Fruit fly (Drosophila melanogaster) whole organism: Measurements from ENCODE around the gene CG14042.

Experiments used
- CG8478 ChIP-seq: fragments of >200 bp; optimal IDR thresholded peaks from 2 replicates; lab custom pipeline; 2018; ENCODE audit warnings: inconsistent platforms
- Dll ChIP-seq: fragments of >200 bp; optimal IDR thresholded peaks from 2 replicates; lab custom pipeline; 2017
- EcR ChIP-seq, 2 experiments: fragments of >200 bp; optimal IDR thresholded peaks; 2 replicates each; lab custom pipeline; 2017; ENCODE audit warnings: missing biosample characterization in 2 of 2, missing genetic modification characterization in 2 of 2, missing genetic modification reagents in 2 of 2
- pan ChIP-seq: fragments of >200 bp; optimal IDR thresholded peaks from 2 replicates; lab custom pipeline; 2017
- psq ChIP-seq: fragments of >200 bp; optimal IDR thresholded peaks from 2 replicates; lab custom pipeline; 2017
- usp ChIP-seq: fragments of >200 bp; optimal IDR thresholded peaks from 2 replicates; lab custom pipeline; 2017; ENCODE audit warnings: missing biosample characterization, missing genetic modification characterization, mixed read lengths

CG14042 gene

DNA sequence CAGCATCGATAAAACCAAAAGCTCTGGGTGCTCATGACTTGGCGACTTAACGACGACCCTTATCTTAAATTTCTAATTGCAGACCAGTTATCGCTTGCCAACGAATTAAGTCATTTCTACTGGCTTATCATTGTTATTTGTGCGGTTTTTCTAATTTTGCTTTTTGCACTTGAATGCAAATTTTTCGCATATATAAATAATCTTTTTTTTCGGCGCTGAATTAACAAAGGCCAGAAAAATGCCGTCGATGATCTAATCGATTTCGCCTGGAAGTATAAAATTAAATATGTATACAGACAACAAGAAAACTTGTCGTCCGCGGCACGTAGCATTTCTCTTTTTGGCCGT lies 36.0 kb upstream of the CG14042 start:
- TF ChIP-seq pan (lab: Kevin White, UChicago) (no peak), usp (GFP tag; lab: Kevin White, UChicago) (no peak), psq (lab: Kevin White, UChicago) (no peak), CG8478 (lab: Kevin White, UChicago) (no peak), Dll (no peak), EcR (GFP tag; optimal IDR thresholded peaks at IDR 0.05; lab: Kevin White, UChicago) (no peak)

DNA sequence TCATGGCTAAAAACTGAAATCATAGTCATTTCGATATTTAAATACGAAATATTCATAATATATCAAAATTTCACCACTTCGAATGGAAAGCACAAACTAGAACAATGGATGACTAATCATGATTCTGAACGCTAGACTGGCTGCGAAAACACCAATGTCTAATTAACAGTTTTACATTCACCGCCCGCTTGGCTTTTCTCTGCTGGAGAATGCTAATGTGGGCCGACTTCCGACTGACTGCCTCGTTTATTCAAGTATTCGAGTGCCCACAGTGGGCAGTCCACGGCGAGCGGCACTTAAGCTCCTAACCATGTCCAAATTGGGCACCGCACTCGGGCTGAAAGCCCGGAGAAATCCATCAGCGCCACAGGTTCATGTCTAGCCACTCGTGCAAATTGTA lies 35.5 kb upstream of the CG14042 start:
- no peak for TF ChIP-seq usp (GFP tag; lab: Kevin White, UChicago)

- peak in 1 of 2 experiments; percentile 32 for TF ChIP-seq EcR (GFP tag; optimal IDR thresholded peaks at IDR 0.05; lab: Kevin White, UChicago)
- TF ChIP-seq pan (lab: Kevin White, UChicago), result no peak
- no peak for TF ChIP-seq psq (lab: Kevin White, UChicago)
Measured at dm6 chr2L:5002711-5003402, 34.7 kb upstream of the CG14042 start.

dm6 chr2L:5003670-5004453 lies 33.6 kb upstream of the CG14042 start:
- TF ChIP-seq usp (GFP tag; lab: Kevin White, UChicago) (no peak), Dll (no peak), psq (lab: Kevin White, UChicago) (no peak), CG8478 (lab: Kevin White, UChicago) (no peak), EcR (GFP tag; optimal IDR thresholded peaks at IDR 0.05; lab: Kevin White, UChicago) (no peak), pan (lab: Kevin White, UChicago) (no peak)

- TF ChIP-seq pan (lab: Kevin White, UChicago), result peak; percentile 65
- TF ChIP-seq psq (lab: Kevin White, UChicago), result no peak
Measured at dm6 chr2L:5004677-5005463, 32.6 kb upstream of the CG14042 start.

- TF ChIP-seq psq (lab: Kevin White, UChicago) (no peak), CG8478 (lab: Kevin White, UChicago) (no peak)
Measured at dm6 chr2L:5005464-5005764, 32.1 kb upstream of the CG14042 start.

DNA sequence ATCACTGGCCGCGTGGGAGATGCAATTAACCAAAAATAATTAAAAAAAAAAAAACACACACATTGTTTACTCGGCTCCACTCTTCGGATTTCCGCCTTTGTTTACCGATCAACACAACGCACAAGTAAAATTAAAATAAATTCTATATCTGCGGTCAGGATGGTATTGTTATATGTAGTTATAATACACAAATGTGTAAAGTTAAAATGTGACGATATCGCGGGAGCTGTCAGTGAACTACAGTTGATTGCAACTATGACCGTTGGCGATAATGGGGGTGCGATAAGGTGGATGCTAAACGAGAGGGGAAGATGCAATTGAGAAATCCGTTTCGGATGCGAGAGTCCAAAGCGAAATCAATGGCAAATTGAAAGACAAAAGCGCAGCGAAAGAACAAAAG lies 31.2 kb upstream of the CG14042 start:
- TF ChIP-seq usp (GFP tag; lab: Kevin White, UChicago) (no peak), Dll (no peak), pan (lab: Kevin White, UChicago) (no peak), CG8478 (lab: Kevin White, UChicago) (no peak), psq (lab: Kevin White, UChicago) (no peak), EcR (GFP tag; optimal IDR thresholded peaks at IDR 0.05; lab: Kevin White, UChicago) (no peak)

dm6 chr2L:5007256-5007655 lies 30.3 kb upstream of the CG14042 start:
- TF ChIP-seq Dll, result no peak
- TF ChIP-seq EcR (GFP tag; optimal IDR thresholded peaks at IDR 0.05; lab: Kevin White, UChicago), result no peak

dm6 chr2L:5009306-5010030 lies 28.0 kb upstream of the CG14042 start, which contains the start of gene Rtnl1:
Rtnl1 (minus strand) TSS chr2L:5009720.
- TF ChIP-seq CG8478 (lab: Kevin White, UChicago) (no peak), usp (GFP tag; lab: Kevin White, UChicago) (no peak), pan (lab: Kevin White, UChicago) (no peak), Dll (no peak), psq (lab: Kevin White, UChicago) (no peak), EcR (GFP tag; optimal IDR thresholded peaks at IDR 0.05; lab: Kevin White, UChicago) (no peak)

DNA sequence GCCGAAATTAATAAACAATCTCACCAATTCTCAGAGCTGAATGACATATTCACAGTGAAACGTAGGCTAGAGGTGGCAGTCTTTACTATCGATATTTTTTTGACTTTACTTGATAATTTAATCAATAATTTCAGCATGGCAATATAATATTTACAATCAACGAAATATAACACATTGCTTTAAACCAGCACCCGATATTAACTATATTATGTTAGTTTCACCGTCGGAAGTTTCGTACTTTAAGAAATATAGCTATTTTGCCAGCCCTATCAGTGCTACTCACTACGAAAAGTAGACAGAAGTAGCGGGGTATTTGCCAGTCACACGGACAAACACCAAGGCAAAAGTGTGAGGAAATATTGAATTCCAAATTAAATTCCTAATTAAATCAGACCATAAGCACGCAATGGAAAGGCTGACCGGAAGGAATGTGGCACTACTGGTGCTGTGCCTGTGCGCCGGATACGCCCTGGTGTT lies 26.7 kb upstream of the CG14042 start, which contains the start of the genes CG31917, Tfb5 and SelT:
Gene CG31917 (minus strand): TSS at position 51 of the 477 bp plus-strand sequence.
Gene Tfb5 (minus strand): TSS at position 51 of the 477 bp plus-strand sequence.
Gene SelT (plus strand): TSS at position 139 of the 477 bp plus-strand sequence.
- no peak for TF ChIP-seq pan (lab: Kevin White, UChicago)
- no peak for TF ChIP-seq EcR (GFP tag; optimal IDR thresholded peaks at IDR 0.05; lab: Kevin White, UChicago)
- no peak for TF ChIP-seq psq (lab: Kevin White, UChicago)
- no peak for TF ChIP-seq Dll
- TF ChIP-seq CG8478 (lab: Kevin White, UChicago), result no peak
- TF ChIP-seq usp (GFP tag; lab: Kevin White, UChicago), result no peak

DNA sequence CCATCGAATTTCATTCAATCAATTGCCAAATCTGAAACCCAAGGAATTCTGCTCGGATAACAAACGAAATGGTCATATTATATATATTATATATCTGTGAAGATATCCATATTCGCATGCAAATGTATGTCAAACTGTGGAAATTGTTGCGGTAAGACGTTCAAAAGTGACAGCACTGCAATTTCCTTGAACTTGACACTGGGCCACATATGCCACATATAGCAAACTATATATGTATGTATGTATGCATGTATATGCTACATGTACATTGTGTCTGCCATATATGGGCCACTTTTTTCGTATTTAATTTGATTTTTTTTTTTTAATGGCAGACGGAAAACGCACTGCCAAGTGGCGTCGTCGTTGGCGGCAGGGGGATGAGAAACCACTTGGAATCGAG lies 17.0 kb upstream of the CG14042 start:
- TF ChIP-seq pan (lab: Kevin White, UChicago) (no peak), EcR (GFP tag; optimal IDR thresholded peaks at IDR 0.05; lab: Kevin White, UChicago) (no peak), usp (GFP tag; lab: Kevin White, UChicago) (no peak)
